Fruit fly (Drosophila melanogaster): ENCODE results near the gene t.

t gene

DNA sequence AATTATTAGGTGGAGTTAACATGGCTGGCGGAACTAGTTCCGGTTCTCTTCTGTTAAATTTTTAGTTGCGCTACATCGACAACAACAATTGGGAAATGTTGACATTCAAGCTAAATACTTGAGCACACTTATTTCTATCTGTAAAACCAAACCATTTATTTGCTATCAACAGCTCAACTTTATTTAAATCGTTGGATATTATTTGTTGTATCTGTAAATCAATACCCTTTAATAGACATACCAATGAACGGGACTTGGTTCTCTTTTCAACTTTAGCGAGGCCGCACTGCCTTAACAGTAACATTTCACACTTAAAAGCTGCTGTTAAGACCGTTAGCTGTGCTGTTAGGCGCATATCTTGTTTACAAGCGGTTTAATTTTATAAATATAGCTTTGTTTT is 29.5 kb downstream of the t start, which contains the start of gene CG12106 (continued):
- TF ChIP-seq CG2116 (GFP tag; optimal IDR thresholded peaks at IDR 0.05) (peak; percentile 3), eyg (GFP tag; optimal IDR thresholded peaks at IDR 0.05) (no peak), CG12744 (GFP tag; optimal IDR thresholded peaks at IDR 0.05) (peak; percentile 19), Dip3 (GFP tag; optimal IDR thresholded peaks at IDR 0.05) (no peak), Mes4 (GFP tag; optimal IDR thresholded peaks at IDR 0.05) (no peak), Gsc (GFP tag; IDR thresholded peaks at IDR 0.05) (no peak), CG4282 (GFP tag; optimal IDR thresholded peaks at IDR 0.05) (no peak), bowl (GFP tag; IDR thresholded peaks at IDR 0.05) (no peak), Lhr (GFP tag; optimal IDR thresholded peaks at IDR 0.05) (no peak), Side (GFP tag; optimal IDR thresholded peaks at IDR 0.05) (no peak), dmrt11E (tag; optimal IDR thresholded peaks at IDR 0.05) (peak; percentile 9), CG10366 (GFP tag; IDR thresholded peaks at IDR 0.05) (peak; percentile 36; the same call in 1 of the 2 replicates), sug (tag; optimal IDR thresholded peaks at IDR 0.05) (peak; percentile 56), bab2 (GFP tag; optimal IDR thresholded peaks at IDR 0.05) (peak; percentile 25), tna (GFP tag; IDR thresholded peaks at IDR 0.05; ENCODE audit: partially characterized antibody) (no peak), CG14710 (tag; optimal IDR thresholded peaks at IDR 0.05) (peak; percentile 30), Dll (GFP tag; IDR thresholded peaks at IDR 0.05; ENCODE audit: partially characterized antibody) (no peak), Sry-β (GFP tag; optimal IDR thresholded peaks at IDR 0.05) (no peak), pan (optimal IDR thresholded peaks at IDR 0.05) (no peak), pan (GFP tag; optimal IDR thresholded peaks at IDR 0.05 in 1 of 2, IDR thresholded peaks at IDR 0.05 in 1 of 2) (peak in 1 of 2 experiments; percentile 44), Ets97D (GFP tag; optimal IDR thresholded peaks at IDR 0.05) (no peak), gro (GFP tag; optimal IDR thresholded peaks at IDR 0.05) (peak; percentile 33), CG11560 (tag; IDR thresholded peaks at IDR 0.05) (no peak), Fer3 (tag; optimal IDR thresholded peaks at IDR 0.05) (peak; percentile 62), CG14667 (GFP tag; IDR thresholded peaks at IDR 0.05) (no peak), CG6765 (GFP tag; optimal IDR thresholded peaks at IDR 0.05) (no peak), ci (GFP tag; IDR thresholded peaks at IDR 0.05) (no peak), en (GFP tag; optimal IDR thresholded peaks at IDR 0.05) (no peak), CrebB (tag; optimal IDR thresholded peaks at IDR 0.05) (no peak), Elba2 (GFP tag; optimal IDR thresholded peaks at IDR 0.05) (no peak), CG2889 (GFP tag; IDR thresholded peaks at IDR 0.05) (no peak), CG10321 (GFP tag; IDR thresholded peaks at IDR 0.05) (no peak), CG5953 (GFP tag; IDR thresholded peaks at IDR 0.05) (no peak), nerfin-2 (GFP tag; IDR thresholded peaks at IDR 0.05; ENCODE audit: partially characterized antibody) (no peak), CG14860 (GFP tag; IDR thresholded peaks at IDR 0.05; ENCODE audit: partially characterized antibody) (no peak), CG11504 (tag; optimal IDR thresholded peaks at IDR 0.05) (peak; percentile 60), sqz (GFP tag; optimal IDR thresholded peaks at IDR 0.05) (no peak), al (GFP tag; IDR thresholded peaks at IDR 0.05) (peak; percentile 7; the same call in 1 of the 2 replicates), Xrp1 (GFP tag; IDR thresholded peaks at IDR 0.05) (peak; percentile 41; the same call in 1 of the 2 replicates), lab (GFP tag; optimal IDR thresholded peaks at IDR 0.05) (no peak), hb (GFP tag; IDR thresholded peaks at IDR 0.05; ENCODE audit: partially characterized antibody) (no peak), chif (GFP tag; optimal IDR thresholded peaks at IDR 0.05) (peak in 1 of 2 experiments; percentile 14), Ravus (GFP tag; IDR thresholded peaks at IDR 0.05) (no peak), Taf1 (GFP tag; IDR thresholded peaks at IDR 0.05) (no peak), tio (GFP tag; optimal IDR thresholded peaks at IDR 0.05) (no peak), CG15696 (tag; optimal IDR thresholded peaks at IDR 0.05) (peak; percentile 30), zfh2 (GFP tag; optimal IDR thresholded peaks at IDR 0.05) (peak; percentile 56), D19A (tag; optimal IDR thresholded peaks at IDR 0.05) (no peak), HLH4C (GFP tag; IDR thresholded peaks at IDR 0.05; ENCODE audit: partially characterized antibody) (no peak), lbe (GFP tag; optimal IDR thresholded peaks at IDR 0.05) (peak; percentile 12), CG11723 (GFP tag; optimal IDR thresholded peaks at IDR 0.05) (no peak), pum (GFP tag; optimal IDR thresholded peaks at IDR 0.05) (peak; percentile 46)

Data from whole organism, embryonic.